Fruit fly (Drosophila melanogaster) whole organism, embryonic: ENCODE data around the gene CG9471.

Source experiments
- Atf-2 ChIP-seq: fragments of 200-800 bp; sonication (Bioruptor generic); optimal IDR thresholded peaks from 2 replicates; lab custom pipeline; 2016; ENCODE audit warnings: missing biosample characterization, missing genetic modification characterization
- Awh ChIP-seq: fragments of 200-800 bp; sonication (Bioruptor generic); IDR thresholded peaks from 2 replicates; pipeline ENCODE4, ENCODE4 v1.3.6; 2022; ENCODE audit warnings: missing biosample characterization, missing genetic modification characterization
- B-H1 ChIP-seq: fragments of 200-800 bp; sonication (Bioruptor generic); IDR thresholded peaks from 3 replicates; pipeline ENCODE4 v1.3.6; 2022; ENCODE audit warnings: missing biosample characterization, missing genetic modification characterization
- Bdp1 ChIP-seq: fragments of 200-800 bp; sonication (Bioruptor generic); optimal IDR thresholded peaks from 3 replicates; lab custom pipeline; 2016; ENCODE audit warnings: missing biosample characterization, missing genetic modification characterization
- Blimp-1 ChIP-seq: fragments of 200-800 bp; sonication (Bioruptor generic); optimal IDR thresholded peaks from 3 replicates; lab custom pipeline; 2018; ENCODE audit warnings: missing biosample characterization, missing genetic modification characterization, mild to moderate bottlenecking, moderate library complexity, missing genetic modification reagents
- CG1024 ChIP-seq: fragments of 200-800 bp; sonication (Bioruptor generic); IDR thresholded peaks from 2 replicates; pipeline ENCODE4 v1.3.6; 2022; ENCODE audit warnings: missing biosample characterization, missing genetic modification characterization
- CG10274 ChIP-seq: fragments of 200-800 bp; sonication (Bioruptor generic); optimal IDR thresholded peaks from 3 replicates; lab custom pipeline; 2017; ENCODE audit warnings: missing biosample characterization, mild to moderate bottlenecking, missing genetic modification characterization
- CG11093 ChIP-seq: fragments of 200-800 bp; sonication (Bioruptor generic); IDR thresholded peaks from 3 replicates; pipeline ENCODE4 v1.3.6; 2022; ENCODE audit warnings: missing biosample characterization, missing genetic modification characterization
- CG12236 ChIP-seq: fragments of 200-800 bp; sonication (Bioruptor generic); optimal IDR thresholded peaks from 2 replicates; lab custom pipeline; 2016; ENCODE audit warnings: missing biosample characterization, missing genetic modification characterization
- CG13624 ChIP-seq: fragments of 200-800 bp; sonication (Bioruptor generic); optimal IDR thresholded peaks from 2 replicates; lab custom pipeline; 2016; ENCODE audit warnings: missing biosample characterization, missing genetic modification characterization
- CG14710 ChIP-seq: fragments of 200-800 bp; sonication (Bioruptor generic); optimal IDR thresholded peaks from 3 replicates; lab custom pipeline; 2019; ENCODE audit warnings: missing biosample characterization, mild to moderate bottlenecking, missing genetic modification characterization, moderate library complexity
- CG15073 ChIP-seq: fragments of 200-800 bp; sonication (Bioruptor generic); optimal IDR thresholded peaks from 2 replicates; lab custom pipeline; 2016; ENCODE audit warnings: missing biosample characterization, missing genetic modification characterization
- CG16779 ChIP-seq: fragments of 200-800 bp; sonication (Bioruptor generic); IDR thresholded peaks from 2 replicates; pipeline ENCODE4 v1.3.6; 2022; ENCODE audit warnings: missing biosample characterization, missing genetic modification characterization
- CG17568 ChIP-seq: fragments of 200-800 bp; sonication (Bioruptor generic); optimal IDR thresholded peaks from 2 replicates; lab custom pipeline; 2018; ENCODE audit warnings: missing biosample characterization, mild to moderate bottlenecking, missing genetic modification characterization, moderate library complexity
- CG18619 ChIP-seq: fragments of 200-800 bp; sonication (Bioruptor generic); optimal IDR thresholded peaks from 3 replicates; lab custom pipeline; 2017; ENCODE audit warnings: missing biosample characterization, mild to moderate bottlenecking, missing genetic modification characterization
- CG2199 ChIP-seq: fragments of 200-800 bp; sonication (Bioruptor generic); IDR thresholded peaks from 3 replicates; pipeline ENCODE4 v1.3.6; 2022; ENCODE audit warnings: missing biosample characterization, missing genetic modification characterization
- CG30020 ChIP-seq: fragments of 200-800 bp; optimal IDR thresholded peaks from 2 replicates; lab custom pipeline; 2019; ENCODE audit warnings: missing biosample characterization, mild to moderate bottlenecking, missing genetic modification characterization, moderate library complexity
- CG31388 ChIP-seq: fragments of 200-800 bp; sonication (Bioruptor generic); optimal IDR thresholded peaks from 2 replicates; lab custom pipeline; 2016; ENCODE audit warnings: missing biosample characterization, missing genetic modification characterization
- CG31441 ChIP-seq: fragments of 200-800 bp; sonication (Bioruptor generic); IDR thresholded peaks from 2 replicates; pipeline ENCODE4 v1.3.6; 2022; ENCODE audit warnings: missing biosample characterization, missing genetic modification characterization
- CG34376 ChIP-seq: fragments of 200-800 bp; sonication (Bioruptor generic); optimal IDR thresholded peaks from 2 replicates; lab custom pipeline; 2018; ENCODE audit warnings: missing biosample characterization, mild to moderate bottlenecking, missing genetic modification characterization
- CG5953 ChIP-seq: fragments of 200-800 bp; sonication (Bioruptor generic); IDR thresholded peaks from 2 replicates; pipeline ENCODE4 v1.3.6; 2022; ENCODE audit warnings: missing biosample characterization, missing genetic modification characterization
- CG9727 ChIP-seq: fragments of 200-800 bp; sonication (Bioruptor generic); optimal IDR thresholded peaks from 3 replicates; lab custom pipeline; 2017; ENCODE audit warnings: missing biosample characterization, mild to moderate bottlenecking, missing genetic modification characterization
- CG9932 ChIP-seq: fragments of 200-800 bp; sonication (Bioruptor generic); IDR thresholded peaks from 2 replicates; pipeline ENCODE4 v1.3.6; 2022; ENCODE audit warnings: missing biosample characterization, missing genetic modification characterization
- CTCF ChIP-seq: fragments of 200-800 bp; sonication (Bioruptor generic); optimal IDR thresholded peaks from 2 replicates; lab custom pipeline; 2017; ENCODE audit warnings: missing biosample characterization, mild to moderate bottlenecking, missing genetic modification characterization, moderate library complexity
- CoRest ChIP-seq: fragments of 200-800 bp; sonication (Bioruptor generic); optimal IDR thresholded peaks from 3 replicates; lab custom pipeline; 2018; ENCODE audit warnings: missing biosample characterization, mild to moderate bottlenecking, missing genetic modification characterization, moderate library complexity
- Dll ChIP-seq: fragments of 200-800 bp; sonication (Bioruptor generic); IDR thresholded peaks from 4 replicates; pipeline ENCODE4 v1.3.6; 2022; ENCODE audit warnings: missing biosample characterization, missing genetic modification characterization; ENCODE audit not compliant: partially characterized antibody
- Elba2 ChIP-seq: fragments of 200-800 bp; sonication (Bioruptor generic); optimal IDR thresholded peaks from 3 replicates; lab custom pipeline; 2016; ENCODE audit warnings: missing biosample characterization, missing genetic modification characterization
- HLHmδ ChIP-seq: fragments of 200-800 bp; sonication (Bioruptor generic); optimal IDR thresholded peaks from 2 replicates; lab custom pipeline; 2018; ENCODE audit warnings: missing biosample characterization, mild to moderate bottlenecking, missing genetic modification characterization, moderate library complexity
- Mad ChIP-seq: fragments of 200-800 bp; sonication (Bioruptor generic); optimal IDR thresholded peaks from 2 replicates; lab custom pipeline; 2016; ENCODE audit warnings: missing biosample characterization, missing genetic modification characterization
- Med ChIP-seq: fragments of 200-800 bp; sonication (Bioruptor generic); peaks from one replicate; lab custom pipeline; 2016; ENCODE audit warnings: missing biosample characterization, missing genetic modification characterization, mild to moderate bottlenecking, inconsistent platforms, moderate library complexity
- Ssrp ChIP-seq: fragments of 200-800 bp; sonication (Bioruptor generic); optimal IDR thresholded peaks from 2 replicates; lab custom pipeline; 2018; ENCODE audit warnings: missing biosample characterization, mild to moderate bottlenecking, missing genetic modification characterization, moderate library complexity
- TFAM ChIP-seq: fragments of 200-800 bp; sonication (Bioruptor generic); optimal IDR thresholded peaks from 2 replicates; lab custom pipeline; 2017; ENCODE audit warnings: missing biosample characterization, missing genetic modification characterization, inconsistent platforms
- Taf1 ChIP-seq: fragments of 200-800 bp; sonication (Bioruptor generic); IDR thresholded peaks from 2 replicates; pipeline ENCODE4 v1.3.6; 2022; ENCODE audit warnings: missing biosample characterization, missing genetic modification characterization
- Xrp1 ChIP-seq: fragments of 200-800 bp; sonication (Bioruptor generic); IDR thresholded peaks from 2 replicates; pipeline ENCODE4 v1.3.6; 2022; ENCODE audit warnings: missing biosample characterization, missing genetic modification characterization
- YL-1 ChIP-seq: fragments of 200-800 bp; sonication (Bioruptor generic); optimal IDR thresholded peaks from 3 replicates; lab custom pipeline; 2017; ENCODE audit warnings: missing biosample characterization, mild to moderate bottlenecking, missing genetic modification characterization
- al ChIP-seq: fragments of 200-800 bp; sonication (Bioruptor generic); IDR thresholded peaks from 2 replicates; pipeline ENCODE4 v1.3.6; 2022; ENCODE audit warnings: missing biosample characterization, missing genetic modification characterization
- aop ChIP-seq: fragments of 200-800 bp; sonication (Bioruptor generic); IDR thresholded peaks from 2 replicates; pipeline ENCODE4 v1.3.6; 2022; ENCODE audit warnings: missing biosample characterization, missing genetic modification characterization
- btn ChIP-seq: fragments of 200-800 bp; sonication (Bioruptor generic); optimal IDR thresholded peaks from 2 replicates; lab custom pipeline; 2016; ENCODE audit warnings: missing biosample characterization, missing genetic modification characterization
- chif ChIP-seq, 2 experiments: fragments of 200-800 bp; sonication (Bioruptor generic); optimal IDR thresholded peaks; 3 replicates each; lab custom pipeline; 2016; ENCODE audit warnings: missing biosample characterization in 2 of 2, missing genetic modification characterization in 2 of 2
- corto ChIP-seq: fragments of 200-800 bp; sonication (Bioruptor generic); optimal IDR thresholded peaks from 2 replicates; lab custom pipeline; 2016; ENCODE audit warnings: missing biosample characterization, mild to moderate bottlenecking, missing genetic modification characterization, moderate library complexity
- dimm ChIP-seq: fragments of 200-800 bp; sonication (Bioruptor generic); IDR thresholded peaks from 2 replicates; pipeline ENCODE4 v1.3.6; 2022; ENCODE audit warnings: missing biosample characterization, missing genetic modification characterization
- ems ChIP-seq: fragments of 200-800 bp; sonication (Bioruptor generic); optimal IDR thresholded peaks from 3 replicates; lab custom pipeline; 2016; ENCODE audit warnings: missing biosample characterization, missing genetic modification characterization
- ftz-f1 ChIP-seq: fragments of 200-800 bp; sonication (Bioruptor generic); optimal IDR thresholded peaks from 2 replicates; lab custom pipeline; 2016; ENCODE audit warnings: missing biosample characterization, missing genetic modification characterization
- gfzf ChIP-seq: fragments of 200-800 bp; sonication (Bioruptor generic); optimal IDR thresholded peaks from 2 replicates; lab custom pipeline; 2016; ENCODE audit warnings: missing biosample characterization, mild to moderate bottlenecking, missing genetic modification characterization, moderate library complexity
- jing ChIP-seq: fragments of 200-800 bp; sonication (Bioruptor generic); optimal IDR thresholded peaks from 2 replicates; lab custom pipeline; 2018; ENCODE audit warnings: missing biosample characterization, mild to moderate bottlenecking, missing genetic modification characterization
- lola ChIP-seq, 3 experiments: fragments of >200 bp in 2 of 3; fragments of 200-800 bp in 1 of 3; sonication (Bioruptor generic) in 1 of 3; optimal IDR thresholded peaks; 2 replicates each; lab custom pipeline; 2017 to 2019; ENCODE audit warnings: missing biosample characterization in 3 of 3, missing genetic modification characterization in 3 of 3, mild to moderate bottlenecking in 1 of 3, moderate library complexity in 1 of 3
- org-1 ChIP-seq: fragments of 200-800 bp; sonication (Bioruptor generic); optimal IDR thresholded peaks from 2 replicates; lab custom pipeline; 2017; ENCODE audit warnings: missing biosample characterization, missing genetic modification characterization
- schlank ChIP-seq: fragments of 200-800 bp; sonication (Bioruptor generic); optimal IDR thresholded peaks from 2 replicates; lab custom pipeline; 2018; ENCODE audit warnings: missing biosample characterization, mild to moderate bottlenecking, missing genetic modification characterization
- sima ChIP-seq: fragments of 200-800 bp; sonication (Bioruptor generic); optimal IDR thresholded peaks from 2 replicates; lab custom pipeline; 2016; ENCODE audit warnings: missing biosample characterization, missing genetic modification characterization
- sob ChIP-seq: fragments of 200-800 bp; sonication (Bioruptor generic); IDR thresholded peaks from 2 replicates; pipeline ENCODE4 v1.3.6; 2022; ENCODE audit warnings: missing biosample characterization, missing genetic modification characterization
- trem ChIP-seq: fragments of 200-800 bp; optimal IDR thresholded peaks from 3 replicates; lab custom pipeline; 2019; ENCODE audit warnings: missing biosample characterization, mild to moderate bottlenecking, missing genetic modification characterization, moderate library complexity

Gene CG9471

dm6 chr3R:9791177-9791806, 19.9 kb upstream of the CG9471 start, which contains the start of the genes CG12945 and CG8507 (continued):
- TF ChIP-seq Taf1 (0 out of 2 replicates have a peak, but pooled peaks have one; percentile 19), CG9932 (GFP tag; lab: Robert Waterston, UW) (peak; percentile 67), CG34376 (peak; percentile 24), CoRest (peak; percentile 76), dimm (GFP tag; lab: Robert Waterston, UW) (no peak), HLHmδ (GFP tag; lab: Kevin White, UChicago) (no peak), CG1024 (GFP tag; lab: Robert Waterston, UW) (no peak), CG11093 (GFP tag; lab: Robert Waterston, UW) (no peak), sob (GFP tag; lab: Robert Waterston, UW) (peak; percentile 8; the same call in 1 of the 2 replicates), gfzf (GFP tag; lab: Kevin White, UChicago) (peak; percentile 79), chif (GFP tag; optimal IDR thresholded peaks at IDR 0.05; lab: Kevin White, UChicago) (peak in 1 of 2 experiments; percentile 37), Xrp1 (GFP tag; lab: Robert Waterston, UW) (peak; percentile 26; the same call in 1 of the 2 replicates), Dll (0 out of 4 replicates have a peak, but pooled peaks have one; percentile 37), schlank (no peak), Elba2 (GFP tag; lab: Kevin White, UChicago) (peak; percentile 37), CG12236 (GFP tag; lab: Kevin White, UChicago) (no peak), CTCF (no peak), CG2199 (no peak), CG17568 (no peak), aop (GFP tag; lab: Robert Waterston, UW) (no peak), btn (GFP tag; lab: Kevin White, UChicago) (no peak), CG30020 (peak; percentile 52), Bdp1 (peak; percentile 14), Awh (no peak), CG14710 (tag; lab: Kevin White, UChicago) (peak; percentile 70), CG10274 (GFP tag; lab: Kevin White, UChicago) (no peak), YL-1 (peak; percentile 47), ems (GFP tag; lab: Kevin White, UChicago) (peak; percentile 1), org-1 (GFP tag; lab: Kevin White, UChicago) (no peak), al (peak; percentile 37; the same call in 1 of the 2 replicates), Mad (GFP tag; lab: Kevin White, UChicago) (peak; percentile 39), CG31388 (GFP tag; lab: Kevin White, UChicago) (no peak), Ssrp (tag; lab: Kevin White, UChicago) (peak; percentile 28), CG16779 (GFP tag; lab: Robert Waterston, UW) (no peak), CG5953 (GFP tag; lab: Robert Waterston, UW) (no peak), CG31441 (GFP tag; lab: Robert Waterston, UW) (no peak), corto (GFP tag; lab: Kevin White, UChicago) (no peak), Blimp-1 (GFP tag; lab: Kevin White, UChicago) (peak; percentile 28), trem (tag; lab: Kevin White, UChicago) (peak; percentile 34), CG18619 (GFP tag; lab: Kevin White, UChicago) (peak; percentile 14), Atf-2 (GFP tag; lab: Kevin White, UChicago) (peak; percentile 53), Med (GFP tag; lab: Kevin White, UChicago) (peak; percentile 85), jing (GFP tag; lab: Kevin White, UChicago) (no peak), B-H1 (GFP tag; lab: Robert Waterston, UW) (no peak), sima (GFP tag; lab: Kevin White, UChicago) (no peak), CG9727 (GFP tag; lab: Kevin White, UChicago) (peak; percentile 42), TFAM (no peak), CG13624 (peak; percentile 42), ftz-f1 (GFP tag; lab: Kevin White, UChicago) (no peak), CG15073 (GFP tag; lab: Kevin White, UChicago) (no peak), lola (GFP tag; optimal IDR thresholded peaks at IDR 0.05; lab: Kevin White, UChicago) (peak in 1 of 3 experiments; percentile 54)
